Worm (Caenorhabditis elegans) whole organism, midembryonic: Measurements from ENCODE around the gene F23F12.3.
"Not testable (repeated sequence)": the region's sequence is repeated elsewhere in the genome, so short reads cannot be mapped to it uniquely, and the experiment has no call there.

Experiments used
- flt-1 ChIP-seq: fragments of 200-800 bp; sonication (Bioruptor generic); IDR thresholded peaks from 2 replicates; pipeline ENCODE4 v1.3.6; 2022; ENCODE audit warnings: missing genetic modification characterization, missing compliant biosample characterization
- klf-2 ChIP-seq: fragments of 200-800 bp; sonication (Bioruptor generic); conservative IDR thresholded peaks from 2 replicates; pipeline ENCODE4 v1.3.6; 2022; ENCODE audit warnings: missing genetic modification reagents, missing genetic modification characterization, missing compliant biosample characterization
- med-1 ChIP-seq: sonication (generic microtip); optimal IDR thresholded peaks from 2 replicates; lab custom pipeline; 2017; ENCODE audit warnings: missing genetic modification characterization, mild to moderate bottlenecking, missing compliant biosample characterization, antibody characterized with exemption, missing genetic modification reagents; ENCODE audit not compliant: insufficient read depth

ce11 chrIII:6551187-6552058 lies 51.1 kb downstream of the F23F12.3 start, which contains the start of gene C09E7.7:
- TF ChIP-seq flt-1 (peak; percentile 87), klf-2 (GFP tag; lab: Robert Waterston, UW) (peak; percentile 69)
- not testable (repeated sequence) for TF ChIP-seq med-1
